Fruit fly (Drosophila melanogaster) whole organism, prepupa: Measurements from ENCODE around the gene nebu.

ENCODE experiments used
- CG16779 ChIP-seq: fragments of 200-800 bp; sonication (Bioruptor generic); optimal IDR thresholded peaks from 3 replicates; lab custom pipeline; 2017; ENCODE audit warnings: missing biosample characterization, mild to moderate bottlenecking, missing genetic modification characterization
- fd85E ChIP-seq: fragments of 200-800 bp; sonication (Bioruptor generic); optimal IDR thresholded peaks from 3 replicates; lab custom pipeline; 2016; ENCODE audit warnings: missing biosample characterization, missing genetic modification characterization

- TF ChIP-seq CG16779 (tag; lab: Kevin White, UChicago) (no peak), fd85E (no peak)
Measured at dm6 chr3L:12800167-12800566, 42.7 kb downstream of the nebu start.
